Worm (Caenorhabditis elegans) whole organism, L2 larva: ENCODE data around the gene hlh-30.

ENCODE experiments used
- C34F6.9 ChIP-seq: fragments of 150-350 bp; optimal IDR thresholded peaks from 2 replicates; lab custom pipeline; 2014; ENCODE audit warnings: missing biosample characterization, missing genetic modification characterization
- blmp-1 ChIP-seq: sonication (generic microtip); optimal IDR thresholded peaks from 2 replicates; lab custom pipeline; 2017; ENCODE audit warnings: missing genetic modification characterization, mild to moderate bottlenecking, missing compliant biosample characterization, antibody characterized with exemption, moderate library complexity; ENCODE audit not compliant: insufficient read depth
- elt-3 ChIP-seq: sonication (generic microtip); optimal IDR thresholded peaks from 2 replicates; lab custom pipeline; 2017; ENCODE audit warnings: missing biosample characterization, missing genetic modification characterization
- mab-5 ChIP-seq: fragments of 150-350 bp; optimal IDR thresholded peaks from 2 replicates; lab custom pipeline; 2014; ENCODE audit warnings: missing biosample characterization, missing genetic modification characterization
- nhr-10 ChIP-seq: sonication (generic microtip); optimal IDR thresholded peaks from 2 replicates; lab custom pipeline; 2017; ENCODE audit warnings: missing biosample characterization, missing genetic modification characterization
- zag-1 ChIP-seq: fragments of 150-350 bp; optimal IDR thresholded peaks from 2 replicates; lab custom pipeline; 2014; ENCODE audit warnings: missing biosample characterization, missing genetic modification characterization

- TF ChIP-seq blmp-1 (no peak), C34F6.9 (tag; lab: Kevin White, UChicago) (no peak), mab-5 (tag; lab: Kevin White, UChicago) (no peak), elt-3 (tag; lab: Kevin White, UChicago) (no peak), zag-1 (no peak), nhr-10 (tag; lab: Kevin White, UChicago) (no peak)
Observed at ce11 chrIV:3988638-3989152, 46.1 kb downstream of the hlh-30 start, which contains the start of gene clec-78.
